Fruit fly (Drosophila melanogaster) whole organism, embryonic: Measurements from ENCODE around the gene cav.

Source experiments
- ATbp ChIP-seq: fragments of 200-800 bp; sonication (Bioruptor generic); optimal IDR thresholded peaks from 2 replicates; lab custom pipeline; 2017; ENCODE audit warnings: missing biosample characterization, mild to moderate bottlenecking, missing genetic modification characterization, missing genetic modification reagents
- Abd-B ChIP-seq: fragments of 200-800 bp; sonication (Bioruptor generic); optimal IDR thresholded peaks from 2 replicates; lab custom pipeline; 2018; ENCODE audit warnings: missing biosample characterization, mild to moderate bottlenecking, missing genetic modification characterization, moderate library complexity
- Antp ChIP-seq: fragments of 200-800 bp; sonication (Bioruptor generic); optimal IDR thresholded peaks from 3 replicates; lab custom pipeline; 2016; ENCODE audit warnings: missing biosample characterization, missing genetic modification characterization
- Blimp-1 ChIP-seq: fragments of 200-800 bp; sonication (Bioruptor generic); optimal IDR thresholded peaks from 3 replicates; lab custom pipeline; 2018; ENCODE audit warnings: missing biosample characterization, missing genetic modification characterization, mild to moderate bottlenecking, moderate library complexity, missing genetic modification reagents
- CG10209 ChIP-seq: fragments of 200-800 bp; sonication (Bioruptor generic); optimal IDR thresholded peaks from 3 replicates; lab custom pipeline; 2017; ENCODE audit warnings: missing biosample characterization, mild to moderate bottlenecking, missing genetic modification characterization, missing genetic modification reagents
- CG1602 ChIP-seq: fragments of 200-800 bp; sonication (Bioruptor generic); optimal IDR thresholded peaks from 3 replicates; lab custom pipeline; 2016; ENCODE audit warnings: missing biosample characterization, missing genetic modification characterization
- CG18262 ChIP-seq: fragments of 200-800 bp; optimal IDR thresholded peaks from 3 replicates; lab custom pipeline; 2019; ENCODE audit warnings: missing biosample characterization, mild to moderate bottlenecking, missing genetic modification characterization, moderate library complexity
- CG30403 ChIP-seq: fragments of 200-800 bp; sonication (Bioruptor generic); optimal IDR thresholded peaks from 3 replicates; lab custom pipeline; 2016; ENCODE audit warnings: missing biosample characterization, missing genetic modification characterization
- CG31224 ChIP-seq: fragments of 200-800 bp; sonication (Bioruptor generic); IDR thresholded peaks from 2 replicates; pipeline ENCODE4 v1.3.6; 2022; ENCODE audit warnings: missing biosample characterization, missing genetic modification characterization
- CG31365 ChIP-seq: fragments of 200-800 bp; sonication (Bioruptor generic); optimal IDR thresholded peaks from 2 replicates; lab custom pipeline; 2018; ENCODE audit warnings: missing biosample characterization, mild to moderate bottlenecking, missing genetic modification characterization
- CG34224 ChIP-seq: fragments of 200-800 bp; sonication (Bioruptor generic); IDR thresholded peaks from 3 replicates; pipeline ENCODE4 v1.3.6; 2022; ENCODE audit warnings: missing biosample characterization, missing genetic modification characterization; ENCODE audit not compliant: partially characterized antibody
- D ChIP-seq, 2 experiments: fragments of 200-800 bp in 1 of 2; fragments of >200 bp in 1 of 2; sonication (Bioruptor generic) in 1 of 2; optimal IDR thresholded peaks; 2 replicates in 1 of 2; 3 replicates in 1 of 2; lab custom pipeline; 2017; ENCODE audit warnings: mild to moderate bottlenecking in 1 of 2, missing biosample characterization in 1 of 2, missing genetic modification characterization in 1 of 2, missing genetic modification reagents in 1 of 2
- ERR ChIP-seq: fragments of 200-800 bp; sonication (Bioruptor generic); optimal IDR thresholded peaks from 2 replicates; lab custom pipeline; 2016; ENCODE audit warnings: missing biosample characterization, missing genetic modification characterization
- Eip74EF ChIP-seq, 2 experiments: fragments of 200-800 bp in 1 of 2; fragments of >200 bp in 1 of 2; sonication (Bioruptor generic) in 1 of 2; optimal IDR thresholded peaks; 2 replicates each; lab custom pipeline; 2017 to 2019; ENCODE audit warnings: missing biosample characterization in 2 of 2, missing genetic modification characterization in 2 of 2, mild to moderate bottlenecking in 1 of 2, moderate library complexity in 1 of 2
- H15 ChIP-seq: fragments of 200-800 bp; sonication (Bioruptor generic); IDR thresholded peaks from 3 replicates; pipeline ENCODE4 v1.3.6; 2022; ENCODE audit warnings: missing biosample characterization, missing genetic modification characterization
- H2.0 ChIP-seq: fragments of 200-800 bp; sonication (Bioruptor generic); IDR thresholded peaks from 2 replicates; pipeline ENCODE4 v1.3.6; 2022; ENCODE audit warnings: missing biosample characterization, missing genetic modification characterization
- HHEX ChIP-seq: fragments of 200-800 bp; sonication (Bioruptor generic); optimal IDR thresholded peaks from 3 replicates; lab custom pipeline; 2017; ENCODE audit warnings: missing biosample characterization, mild to moderate bottlenecking, missing genetic modification characterization, missing genetic modification reagents
- Hr51 ChIP-seq, 2 experiments: fragments of 200-800 bp; sonication (Bioruptor generic); optimal IDR thresholded peaks; 2 replicates in 1 of 2; 3 replicates in 1 of 2; lab custom pipeline; 2016 to 2018; ENCODE audit warnings: missing biosample characterization in 2 of 2, missing genetic modification characterization in 2 of 2, mild to moderate bottlenecking in 1 of 2, moderate library complexity in 1 of 2
- Meics ChIP-seq: fragments of 200-800 bp; sonication (Bioruptor generic); optimal IDR thresholded peaks from 2 replicates; lab custom pipeline; 2017; ENCODE audit warnings: missing biosample characterization, mild to moderate bottlenecking, missing genetic modification characterization
- PHDP ChIP-seq: fragments of 200-800 bp; sonication (Bioruptor generic); optimal IDR thresholded peaks from 3 replicates; lab custom pipeline; 2018; ENCODE audit warnings: missing biosample characterization, mild to moderate bottlenecking, missing genetic modification characterization, moderate library complexity
- Sox102F ChIP-seq: fragments of 200-800 bp; sonication (Bioruptor generic); optimal IDR thresholded peaks from 2 replicates; lab custom pipeline; 2018; ENCODE audit warnings: missing biosample characterization, mild to moderate bottlenecking, missing genetic modification characterization, moderate library complexity
- Xbp1 ChIP-seq: fragments of 200-800 bp; sonication (Bioruptor generic); optimal IDR thresholded peaks from 3 replicates; lab custom pipeline; 2016; ENCODE audit warnings: missing biosample characterization, mild to moderate bottlenecking, missing genetic modification characterization
- az2 ChIP-seq: fragments of 200-800 bp; sonication (Bioruptor generic); optimal IDR thresholded peaks from 3 replicates; lab custom pipeline; 2016; ENCODE audit warnings: missing biosample characterization, missing genetic modification characterization
- chinmo ChIP-seq: fragments of 200-800 bp; sonication (Bioruptor generic); IDR thresholded peaks from 4 replicates; pipeline ENCODE4 v1.3.6; 2022; ENCODE audit warnings: missing biosample characterization, missing genetic modification characterization; ENCODE audit not compliant: partially characterized antibody
- gem ChIP-seq: fragments of 200-800 bp; sonication (Bioruptor generic); optimal IDR thresholded peaks from 2 replicates; lab custom pipeline; 2019; ENCODE audit warnings: missing biosample characterization, mild to moderate bottlenecking, missing genetic modification characterization, moderate library complexity
- grau ChIP-seq: fragments of 200-800 bp; optimal IDR thresholded peaks from 3 replicates; lab custom pipeline; 2019; ENCODE audit warnings: missing biosample characterization, mild to moderate bottlenecking, missing genetic modification characterization, moderate library complexity
- hb ChIP-seq: fragments of 200-800 bp; sonication (Bioruptor generic); IDR thresholded peaks from 3 replicates; pipeline ENCODE4 v1.3.6; 2022; ENCODE audit warnings: missing biosample characterization, missing genetic modification characterization; ENCODE audit not compliant: partially characterized antibody
- hbn ChIP-seq: fragments of 200-800 bp; sonication (Bioruptor generic); IDR thresholded peaks from 2 replicates; pipeline ENCODE4 v1.3.6; 2022; ENCODE audit warnings: missing biosample characterization, missing genetic modification characterization; ENCODE audit not compliant: partially characterized antibody
- ind ChIP-seq: fragments of 200-800 bp; sonication (Bioruptor generic); optimal IDR thresholded peaks from 3 replicates; lab custom pipeline; 2016; ENCODE audit warnings: missing biosample characterization, missing genetic modification characterization
- jumu ChIP-seq: fragments of 200-800 bp; sonication (Bioruptor generic); optimal IDR thresholded peaks from 3 replicates; lab custom pipeline; 2016; ENCODE audit warnings: missing biosample characterization, missing genetic modification characterization
- nom ChIP-seq: fragments of 200-800 bp; sonication (Bioruptor generic); optimal IDR thresholded peaks from 2 replicates; lab custom pipeline; 2017; ENCODE audit warnings: missing biosample characterization, missing genetic modification characterization, mild to moderate bottlenecking, moderate library complexity, missing genetic modification reagents
- otp ChIP-seq: fragments of 200-800 bp; sonication (Bioruptor generic); IDR thresholded peaks from 3 replicates; pipeline ENCODE4, ENCODE4 v1.3.6; 2022; ENCODE audit warnings: missing biosample characterization, missing genetic modification characterization
- phol ChIP-seq: fragments of 200-800 bp; sonication (Bioruptor generic); optimal IDR thresholded peaks from 3 replicates; lab custom pipeline; 2018; ENCODE audit warnings: missing biosample characterization, mild to moderate bottlenecking, missing genetic modification characterization, moderate library complexity
- prd ChIP-seq, 3 experiments: fragments of >200 bp in 2 of 3; fragments of 200-800 bp in 1 of 3; sonication (Bioruptor generic) in 1 of 3; optimal IDR thresholded peaks in 2 of 3; IDR thresholded peaks in 1 of 3; 2 replicates in 2 of 3; 3 replicates in 1 of 3; pipeline versions ENCODE4 v1.3.6 to Lab custom; 2017 to 2022; ENCODE audit warnings: missing biosample characterization in 1 of 3, missing genetic modification characterization in 1 of 3
- pum ChIP-seq: fragments of 200-800 bp; sonication (Bioruptor generic); optimal IDR thresholded peaks from 2 replicates; lab custom pipeline; 2016; ENCODE audit warnings: missing biosample characterization, missing genetic modification characterization
- schlank ChIP-seq: fragments of 200-800 bp; sonication (Bioruptor generic); optimal IDR thresholded peaks from 2 replicates; lab custom pipeline; 2018; ENCODE audit warnings: missing biosample characterization, mild to moderate bottlenecking, missing genetic modification characterization
- sqz ChIP-seq: fragments of 200-800 bp; sonication (Bioruptor generic); optimal IDR thresholded peaks from 3 replicates; lab custom pipeline; 2018; ENCODE audit warnings: missing biosample characterization, mild to moderate bottlenecking, missing genetic modification characterization
- tap ChIP-seq: fragments of 200-800 bp; optimal IDR thresholded peaks from 3 replicates; lab custom pipeline; 2019; ENCODE audit warnings: missing biosample characterization, mild to moderate bottlenecking, missing genetic modification characterization, moderate library complexity
- tio ChIP-seq: fragments of 200-800 bp; sonication (Bioruptor generic); optimal IDR thresholded peaks from 2 replicates; lab custom pipeline; 2017; ENCODE audit warnings: missing biosample characterization, missing genetic modification characterization, inconsistent platforms
- vvl ChIP-seq: fragments of 200-800 bp; sonication (Bioruptor generic); IDR thresholded peaks from 2 replicates; pipeline ENCODE4 v1.3.6; 2022; ENCODE audit warnings: missing biosample characterization, missing genetic modification characterization
- wek ChIP-seq: fragments of 200-800 bp; sonication (Bioruptor generic); optimal IDR thresholded peaks from 3 replicates; lab custom pipeline; 2018; ENCODE audit warnings: missing biosample characterization, mild to moderate bottlenecking, missing genetic modification characterization, moderate library complexity
- zfh1 ChIP-seq: fragments of 200-800 bp; sonication (Bioruptor generic); IDR thresholded peaks from 3 replicates; pipeline ENCODE4 v1.3.6; 2022; ENCODE audit warnings: missing biosample characterization, missing genetic modification characterization

The cav gene

dm6 chr3R:24203426-24203825 lies 17.5 kb upstream of the cav start (continued):
- no peak for TF ChIP-seq hb (GFP tag; lab: Robert Waterston, UW)
- peak; percentile 21 for TF ChIP-seq az2 (GFP tag; lab: Kevin White, UChicago)

- TF ChIP-seq CG31365 (no peak), prd (optimal IDR thresholded peaks at IDR 0.05; lab: Kevin White, UChicago) (no peak), prd (GFP tag; IDR thresholded peaks at IDR 0.05; lab: Robert Waterston, UW) (0 out of 3 replicates have a peak, but pooled peaks have one; percentile 16), zfh1 (GFP tag; lab: Robert Waterston, UW) (0 out of 3 replicates have a peak, but pooled peaks have one; percentile 7), ATbp (peak; percentile 7), Sox102F (GFP tag; lab: Kevin White, UChicago) (peak; percentile 9), Antp (GFP tag; lab: Kevin White, UChicago) (no peak)
These were observed 16.9 kb upstream of the cav start for dm6 chr3R:24204022-24204421.

dm6 chr3R:24205234-24205894 lies 15.5 kb upstream of the cav start:
- TF ChIP-seq schlank (no peak), hbn (GFP tag; lab: Robert Waterston, UW) (no peak), D (optimal IDR thresholded peaks at IDR 0.05; lab: Kevin White, UChicago) (no peak), D (GFP tag; optimal IDR thresholded peaks at IDR 0.05; lab: Kevin White, UChicago) (no peak), vvl (peak; percentile 44; the same call in 1 of the 2 replicates), CG31365 (no peak), pum (GFP tag; lab: Kevin White, UChicago) (no peak), Blimp-1 (GFP tag; lab: Kevin White, UChicago) (peak; percentile 56), chinmo (GFP tag; lab: Robert Waterston, UW) (peak; percentile 82; the same call in 2 of the 4 replicates), nom (GFP tag; lab: Kevin White, UChicago) (no peak), Eip74EF (GFP tag; optimal IDR thresholded peaks at IDR 0.05; lab: Kevin White, UChicago) (peak in 1 of 2 experiments; percentile 83), sqz (GFP tag; lab: Kevin White, UChicago) (peak; percentile 67), jumu (GFP tag; lab: Kevin White, UChicago) (no peak)
- TF ChIP-seq, all 482 proteins: peak for 5

dm6 chr3R:24205935-24206334 lies 15.0 kb upstream of the cav start:
- no peak for TF ChIP-seq CG1602 (GFP tag; lab: Kevin White, UChicago)
- TF ChIP-seq grau (tag; lab: Kevin White, UChicago), result peak; percentile 32
- peak; percentile 36 for TF ChIP-seq PHDP (tag; lab: Kevin White, UChicago)
- TF ChIP-seq CG34224, result no peak
- no peak for TF ChIP-seq ERR (GFP tag; lab: Kevin White, UChicago)
- 0 out of 2 replicates have a peak, but pooled peaks have one; percentile 14 for TF ChIP-seq CG31224 (GFP tag; lab: Robert Waterston, UW)
- TF ChIP-seq Abd-B (GFP tag; lab: Kevin White, UChicago), result peak; percentile 1
- no peak for TF ChIP-seq wek (GFP tag; lab: Kevin White, UChicago)
- peak; percentile 66 for TF ChIP-seq phol
- peak; percentile 11 for TF ChIP-seq tio
- peak; percentile 57 for TF ChIP-seq CG18262
- TF ChIP-seq HHEX (GFP tag; lab: Kevin White, UChicago), result peak; percentile 15
- TF ChIP-seq Xbp1 (GFP tag; lab: Kevin White, UChicago), result peak; percentile 19
- peak; percentile 61 for TF ChIP-seq gem (tag; lab: Kevin White, UChicago)
- TF ChIP-seq H2.0 (GFP tag; lab: Robert Waterston, UW), result no peak
- no peak for TF ChIP-seq otp (GFP tag; lab: Robert Waterston, UW)
- TF ChIP-seq ind (GFP tag; lab: Kevin White, UChicago), result peak; percentile 5
- TF ChIP-seq Meics (GFP tag; lab: Kevin White, UChicago), result peak; percentile 18
- peak; percentile 30 for TF ChIP-seq CG30403 (GFP tag; lab: Kevin White, UChicago)
- TF ChIP-seq CG10209 (GFP tag; lab: Kevin White, UChicago), result peak; percentile 17
- 0 out of 3 replicates have a peak, but pooled peaks have one; percentile 26 for TF ChIP-seq H15
- peak; percentile 11 for TF ChIP-seq tap (tag; lab: Kevin White, UChicago)
- peak in 1 of 2 experiments; percentile 74 for TF ChIP-seq Hr51 (GFP tag; optimal IDR thresholded peaks at IDR 0.05; lab: Kevin White, UChicago)
